Worm (Caenorhabditis elegans): ENCODE results near the gene C25G6.1.
A peak's percentile ranks its signal among the peaks of the same experiment; 100 is the strongest.

C25G6.1 gene

DNA sequence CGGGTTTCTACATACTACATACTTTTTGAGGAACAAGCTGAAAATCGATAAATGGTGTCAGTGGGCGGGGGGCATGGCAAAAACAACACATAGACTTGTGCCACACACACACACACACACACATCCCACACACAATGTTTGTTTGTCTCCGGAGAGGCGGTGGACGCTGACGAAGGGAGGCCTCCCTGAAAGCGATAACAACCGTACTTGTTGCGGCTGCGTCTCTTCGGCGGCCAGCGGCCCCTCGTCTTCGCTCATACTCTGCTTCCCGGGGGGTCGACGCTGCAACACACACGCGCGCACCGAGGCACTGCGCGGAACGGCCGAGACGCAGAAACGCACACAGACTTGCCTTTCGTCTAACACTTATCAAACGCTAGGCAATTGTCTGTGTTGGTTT is 49.0 kb downstream of the C25G6.1 start (continued):
- no peak for TF ChIP-seq ceh-63 (GFP tag; optimal IDR thresholded peaks at IDR 0.05)
- peak; percentile 62 for TF ChIP-seq rnt-1 (tag; optimal IDR thresholded peaks at IDR 0.05)
- no peak for TF ChIP-seq unc-30 (tag; optimal IDR thresholded peaks at IDR 0.05)
- TF ChIP-seq unc-62 (GFP tag; optimal IDR thresholded peaks at IDR 0.05): no peak
- peak; percentile 46 for TF ChIP-seq snpc-4 (tag; optimal IDR thresholded peaks at IDR 0.05)
- peak; percentile 64 for TF ChIP-seq snu-23 (GFP tag; optimal IDR thresholded peaks at IDR 0.05)
- no peak for TF ChIP-seq ceh-90 (tag; optimal IDR thresholded peaks at IDR 0.05)
- peak in 1 of 2 experiments; percentile 56 for TF ChIP-seq mdl-1 (tag; optimal IDR thresholded peaks at IDR 0.05)
- no peak for TF ChIP-seq dpl-1 (GFP tag; optimal IDR thresholded peaks at IDR 0.05)
- no peak for TF ChIP-seq tlp-1 (tag; optimal IDR thresholded peaks at IDR 0.05)
- no peak for TF ChIP-seq nhr-237 (tag; optimal IDR thresholded peaks at IDR 0.05)
- TF ChIP-seq pax-3 (tag; optimal IDR thresholded peaks at IDR 0.05): no peak
- no peak for TF ChIP-seq mef-2 (tag; optimal IDR thresholded peaks at IDR 0.05)
- TF ChIP-seq aha-1 (tag; optimal IDR thresholded peaks at IDR 0.05): no peak
- TF ChIP-seq unc-86 (tag; optimal IDR thresholded peaks at IDR 0.05): peak; percentile 2
- no peak for TF ChIP-seq unc-98 (GFP tag; IDR thresholded peaks at IDR 0.05)
- TF ChIP-seq dsc-1 (tag; optimal IDR thresholded peaks at IDR 0.05): peak; percentile 31
- peak; percentile 92 for TF ChIP-seq lin-14 (GFP tag; optimal IDR thresholded peaks at IDR 0.05)
- peak; percentile 36 for TF ChIP-seq C16A3.4 (tag; optimal IDR thresholded peaks at IDR 0.05)
- TF ChIP-seq ceh-82 (tag; optimal IDR thresholded peaks at IDR 0.05): peak; percentile 9 to 74 (median 59)
- peak; percentile 34 for TF ChIP-seq isw-1 (GFP tag; IDR thresholded peaks at IDR 0.05)
- peak; percentile 72 for TF ChIP-seq nhr-47 (tag; optimal IDR thresholded peaks at IDR 0.05)
- no peak for TF ChIP-seq lin-39 (tag; optimal IDR thresholded peaks at IDR 0.05)
- no peak for TF ChIP-seq egl-13 (tag; optimal IDR thresholded peaks at IDR 0.05)
- TF ChIP-seq ama-1 (optimal IDR thresholded peaks at IDR 0.05): no peak
- TF ChIP-seq F16B12.6 (tag; optimal IDR thresholded peaks at IDR 0.05): no peak
- TF ChIP-seq sptf-1 (tag; optimal IDR thresholded peaks at IDR 0.05): no peak
- TF ChIP-seq efl-3 (GFP tag; optimal IDR thresholded peaks at IDR 0.05): no peak
- peak; percentile 66 for TF ChIP-seq jun-1 (tag; optimal IDR thresholded peaks at IDR 0.05)
- no peak for TF ChIP-seq C34B4.2 (tag; optimal IDR thresholded peaks at IDR 0.05)
- TF ChIP-seq blmp-1 (tag; optimal IDR thresholded peaks at IDR 0.05): no peak
- no peak for TF ChIP-seq ces-1 (GFP tag; optimal IDR thresholded peaks at IDR 0.05)
- no peak for TF ChIP-seq ets-5 (GFP tag; IDR thresholded peaks at IDR 0.05)
- TF ChIP-seq nhr-84 (tag; optimal IDR thresholded peaks at IDR 0.05): no peak
- peak; percentile 45 for TF ChIP-seq nhr-19 (GFP tag; conservative IDR thresholded peaks at IDR 0.05)
- TF ChIP-seq lin-13 (GFP tag; optimal IDR thresholded peaks at IDR 0.05): no peak
- TF ChIP-seq nhr-28 (tag; optimal IDR thresholded peaks at IDR 0.05): no peak
- peak; percentile 72 for TF ChIP-seq nhr-20 (tag; optimal IDR thresholded peaks at IDR 0.05)

DNA sequence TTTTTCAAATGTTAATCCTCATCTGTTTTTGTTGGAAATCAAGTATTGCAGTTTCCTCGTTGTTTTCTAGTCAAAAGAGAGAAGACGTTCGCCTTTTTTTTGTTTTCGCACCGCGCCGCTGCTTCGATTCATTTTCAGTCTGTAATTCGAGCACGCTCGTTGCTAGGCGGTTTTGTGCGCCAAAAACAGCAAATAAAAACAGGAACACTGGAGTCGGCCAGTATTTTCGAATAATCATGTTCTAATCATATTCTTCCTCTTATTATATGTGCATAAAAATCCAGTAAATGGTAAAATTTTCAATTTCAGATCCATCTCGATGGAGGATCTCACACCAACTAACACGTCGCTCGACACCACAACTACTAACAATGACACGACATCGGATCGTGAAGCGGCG is 50.3 kb downstream of the C25G6.1 start, which contains the start of gene pdk-1:
Gene pdk-1 (plus strand): TSS at position 301 of the 400 bp plus-strand sequence.
- TF ChIP-seq ztf-4 (tag; optimal IDR thresholded peaks at IDR 0.05) (no peak), mef-2 (tag; optimal IDR thresholded peaks at IDR 0.05) (no peak), nhr-71 (tag; optimal IDR thresholded peaks at IDR 0.05) (no peak), ces-1 (GFP tag; optimal IDR thresholded peaks at IDR 0.05) (no peak), hlh-17 (GFP tag; optimal IDR thresholded peaks at IDR 0.05; ENCODE audit: borderline replicate concordance) (no peak), hlh-4 (tag; optimal IDR thresholded peaks at IDR 0.05) (no peak), alr-1 (tag; optimal IDR thresholded peaks at IDR 0.05; ENCODE audit: borderline replicate concordance) (no peak), efl-1 (optimal IDR thresholded peaks at IDR 0.05) (no peak), efl-1 (GFP tag; optimal IDR thresholded peaks at IDR 0.05 in 1 of 2) (no peak), elt-3 (tag; optimal IDR thresholded peaks at IDR 0.05) (no peak), blmp-1 (tag; optimal IDR thresholded peaks at IDR 0.05) (no peak), lir-3 (tag; optimal IDR thresholded peaks at IDR 0.05; ENCODE audit: poor library complexity) (no peak), ceh-82 (tag; optimal IDR thresholded peaks at IDR 0.05) (no peak), sup-37 (GFP tag; optimal IDR thresholded peaks at IDR 0.05) (no peak), Y116A8C.19 (tag; optimal IDR thresholded peaks at IDR 0.05; ENCODE audit: borderline replicate concordance) (no peak), skn-1 (tag; optimal IDR thresholded peaks at IDR 0.05) (no peak), nhr-47 (tag; optimal IDR thresholded peaks at IDR 0.05) (no peak), lin-35 (GFP tag; optimal IDR thresholded peaks at IDR 0.05) (no peak)
